Worm (Caenorhabditis elegans) whole organism, L4/young adult: ENCODE data around the gene srh-95.

ENCODE experiments used
- W03F9.2 ChIP-seq: fragments of 150-350 bp; optimal IDR thresholded peaks from 2 replicates; lab custom pipeline; 2014; ENCODE audit warnings: missing biosample characterization, missing genetic modification characterization
- dao-5 ChIP-seq: sonication (generic microtip); optimal IDR thresholded peaks from 2 replicates; lab custom pipeline; 2016; ENCODE audit warnings: missing genotype, missing genetic modification characterization, moderate library complexity, missing compliant biosample characterization
- him-1 ChIP-seq: sonication (generic microtip); optimal IDR thresholded peaks from 2 replicates; lab custom pipeline; 2016; ENCODE audit warnings: missing genotype, missing genetic modification reagents, missing genetic modification characterization, missing compliant biosample characterization

ce11 chrV:16202618-16203017 is 44.1 kb upstream of the srh-95 start, which contains the start of gene F11A5.18:
- TF ChIP-seq W03F9.2 (tag; lab: Kevin White, UChicago) (no peak), him-1 (no peak), dao-5 (tag; lab: Kevin White, UChicago) (no peak)
